Fruit fly (Drosophila melanogaster) whole organism, wandering third instar larva: ENCODE results near the gene Hira.

ENCODE experiments used
- Abd-B ChIP-seq: fragments of >200 bp; optimal IDR thresholded peaks from 2 replicates; lab custom pipeline; 2017; ENCODE audit warnings: missing biosample characterization, missing genetic modification characterization
- CG32264 ChIP-seq: fragments of 200-800 bp; sonication (Bioruptor generic); optimal IDR thresholded peaks from 2 replicates; lab custom pipeline; 2016; ENCODE audit warnings: missing biosample characterization, missing genetic modification characterization
- CG9705 ChIP-seq: fragments of 200-800 bp; sonication (Bioruptor generic); optimal IDR thresholded peaks from 2 replicates; lab custom pipeline; 2018; ENCODE audit warnings: missing biosample characterization, mild to moderate bottlenecking, missing genetic modification characterization
- CrebA ChIP-seq: fragments of 200-800 bp; sonication (Bioruptor generic); optimal IDR thresholded peaks from 2 replicates; lab custom pipeline; 2016; ENCODE audit warnings: missing biosample characterization, mild to moderate bottlenecking, missing genetic modification characterization, borderline replicate concordance
- Dfd ChIP-seq: fragments of >200 bp; optimal IDR thresholded peaks from 2 replicates; lab custom pipeline; 2017; ENCODE audit warnings: missing biosample characterization, missing genetic modification characterization
- Dif ChIP-seq: fragments of 200-275, 200-300 bp; sonication (Bioruptor generic); optimal IDR thresholded peaks from 2 replicates; lab custom pipeline; 2018; ENCODE audit warnings: missing biosample characterization, missing genetic modification characterization; ENCODE audit not compliant: partially characterized antibody
- GATAd ChIP-seq: sonication (Bioruptor generic); optimal IDR thresholded peaks from 2 replicates; lab custom pipeline; 2016; ENCODE audit warnings: missing biosample characterization, missing genetic modification characterization
- HLH106 ChIP-seq: fragments of 200-800 bp; optimal IDR thresholded peaks from 3 replicates; lab custom pipeline; 2019; ENCODE audit warnings: missing biosample characterization, mild to moderate bottlenecking, missing genetic modification characterization, moderate library complexity
- Hnf4 ChIP-seq: fragments of 200-800 bp; sonication (Bioruptor generic); optimal IDR thresholded peaks from 2 replicates; lab custom pipeline; 2016; ENCODE audit warnings: missing biosample characterization, mild to moderate bottlenecking, missing genetic modification characterization
- Hr83 ChIP-seq: fragments of 200-300 bp; sonication (Bioruptor generic); optimal IDR thresholded peaks from 2 replicates; lab custom pipeline; 2016; ENCODE audit warnings: missing biosample characterization, mild to moderate bottlenecking, missing genetic modification characterization, moderate library complexity; ENCODE audit not compliant: poor library complexity, severe bottlenecking
- Jra ChIP-seq: sonication (Bioruptor generic); optimal IDR thresholded peaks from 2 replicates; lab custom pipeline; 2016; ENCODE audit warnings: missing biosample characterization, missing genetic modification characterization
- Myc ChIP-seq: fragments of >200 bp; optimal IDR thresholded peaks from 2 replicates; lab custom pipeline; 2017
- N ChIP-seq: fragments of >200 bp; optimal IDR thresholded peaks from 2 replicates; lab custom pipeline; 2018; ENCODE audit warnings: missing biosample characterization, missing external identifiers, missing genetic modification characterization
- OdsH ChIP-seq: fragments of 200-800 bp; sonication (Bioruptor generic); optimal IDR thresholded peaks from 2 replicates; lab custom pipeline; 2016; ENCODE audit warnings: missing biosample characterization, mild to moderate bottlenecking, missing genetic modification characterization
- Rel ChIP-seq, 2 experiments: fragments of 200-800 bp; sonication (Bioruptor generic) in 1 of 2; optimal IDR thresholded peaks; 2 replicates in 1 of 2; 3 replicates in 1 of 2; lab custom pipeline; 2016 to 2019; ENCODE audit warnings: mild to moderate bottlenecking in 2 of 2, missing biosample characterization in 2 of 2, missing genetic modification characterization in 2 of 2, moderate library complexity in 1 of 2
- Sp1 ChIP-seq: fragments of 200-800 bp; sonication (Bioruptor generic); optimal IDR thresholded peaks from 3 replicates; lab custom pipeline; 2019; ENCODE audit warnings: missing biosample characterization, mild to moderate bottlenecking, missing genetic modification characterization, moderate library complexity
- br ChIP-seq: fragments of 200-800 bp; sonication (Bioruptor generic); optimal IDR thresholded peaks from 2 replicates; lab custom pipeline; 2016; ENCODE audit warnings: missing biosample characterization, missing genetic modification characterization
- brk ChIP-seq: fragments of 200-800 bp; sonication (Bioruptor generic); optimal IDR thresholded peaks from 2 replicates; lab custom pipeline; 2016; ENCODE audit warnings: missing biosample characterization, mild to moderate bottlenecking, missing genetic modification characterization
- dl ChIP-seq, 2 experiments: fragments of 175-275, 200-275 bp in 1 of 2; fragments of 200-275 bp in 1 of 2; sonication (Bioruptor generic); optimal IDR thresholded peaks; lab custom pipeline; 2018; ENCODE audit warnings: mild to moderate bottlenecking in 2 of 2, missing biosample characterization in 2 of 2, missing genetic modification characterization in 2 of 2, moderate library complexity in 2 of 2; ENCODE audit not compliant: partially characterized antibody in 2 of 2, insufficient read depth in 1 of 2
- dmrt93B ChIP-seq: fragments of 200-800 bp; sonication (Bioruptor generic); optimal IDR thresholded peaks from 2 replicates; lab custom pipeline; 2018; ENCODE audit warnings: missing biosample characterization, mild to moderate bottlenecking, missing genetic modification characterization
- dsf ChIP-seq: sonication (Bioruptor generic); optimal IDR thresholded peaks from 2 replicates; lab custom pipeline; 2016; ENCODE audit warnings: missing biosample characterization, missing genetic modification characterization, borderline replicate concordance
- ey ChIP-seq: fragments of 200-800 bp; sonication (Bioruptor generic); optimal IDR thresholded peaks from 2 replicates; lab custom pipeline; 2016; ENCODE audit warnings: missing biosample characterization, missing genetic modification characterization
- foxo ChIP-seq, 2 experiments: fragments of 200-800 bp; sonication (Bioruptor generic); optimal IDR thresholded peaks; 2 replicates in 1 of 2; 3 replicates in 1 of 2; lab custom pipeline; 2016 to 2017; ENCODE audit warnings: missing biosample characterization in 2 of 2, missing genetic modification characterization in 2 of 2
- fru ChIP-seq: fragments of 200-800 bp; sonication (Bioruptor generic); optimal IDR thresholded peaks from 3 replicates; lab custom pipeline; 2016; ENCODE audit warnings: missing biosample characterization, mild to moderate bottlenecking, missing genetic modification characterization
- h ChIP-seq: fragments of 200-800 bp; sonication (Bioruptor generic); optimal IDR thresholded peaks from 3 replicates; lab custom pipeline; 2016; ENCODE audit warnings: missing biosample characterization, mild to moderate bottlenecking, missing genetic modification characterization
- lola ChIP-seq: fragments of >200 bp; optimal IDR thresholded peaks from 2 replicates; lab custom pipeline; 2017; ENCODE audit warnings: missing biosample characterization, missing genetic modification characterization
- pan ChIP-seq: fragments of >200 bp; optimal IDR thresholded peaks from 2 replicates; lab custom pipeline; 2017
- psq ChIP-seq: fragments of 200-800 bp; sonication (Bioruptor generic); optimal IDR thresholded peaks from 3 replicates; lab custom pipeline; 2017; ENCODE audit warnings: missing biosample characterization, mild to moderate bottlenecking, missing genetic modification characterization, moderate library complexity
- rgr ChIP-seq: fragments of 200-800 bp; sonication (Bioruptor generic); optimal IDR thresholded peaks from 3 replicates; lab custom pipeline; 2016; ENCODE audit warnings: missing biosample characterization, mild to moderate bottlenecking, missing genetic modification characterization
- sv ChIP-seq: fragments of 200-800 bp; sonication (Bioruptor generic); optimal IDR thresholded peaks from 3 replicates; lab custom pipeline; 2016; ENCODE audit warnings: missing biosample characterization, missing genetic modification characterization
- tai ChIP-seq: sonication (Bioruptor generic); optimal IDR thresholded peaks from 2 replicates; lab custom pipeline; 2016; ENCODE audit warnings: missing biosample characterization, missing genetic modification characterization
- usp ChIP-seq: fragments of >200 bp; optimal IDR thresholded peaks from 2 replicates; lab custom pipeline; 2017; ENCODE audit warnings: missing biosample characterization, missing genetic modification characterization
- woc ChIP-seq: sonication (Bioruptor generic); optimal IDR thresholded peaks from 2 replicates; lab custom pipeline; 2016; ENCODE audit warnings: missing biosample characterization, mild to moderate bottlenecking, missing genetic modification characterization

Gene Hira

dm6 chrX:7707350-7708241 lies 14.3 kb upstream of the Hira start:
- TF ChIP-seq lola (no peak), CG32264 (GFP tag; lab: Kevin White, UChicago) (no peak), Rel (GFP tag; optimal IDR thresholded peaks at IDR 0.05; lab: Kevin White, UChicago) (no peak), Rel (tag; optimal IDR thresholded peaks at IDR 0.05; lab: Kevin White, UChicago) (no peak), Dif (GFP tag; lab: Kevin White, UChicago) (no peak), pan (lab: Kevin White, UChicago) (peak; percentile 44), Myc (no peak)

DNA sequence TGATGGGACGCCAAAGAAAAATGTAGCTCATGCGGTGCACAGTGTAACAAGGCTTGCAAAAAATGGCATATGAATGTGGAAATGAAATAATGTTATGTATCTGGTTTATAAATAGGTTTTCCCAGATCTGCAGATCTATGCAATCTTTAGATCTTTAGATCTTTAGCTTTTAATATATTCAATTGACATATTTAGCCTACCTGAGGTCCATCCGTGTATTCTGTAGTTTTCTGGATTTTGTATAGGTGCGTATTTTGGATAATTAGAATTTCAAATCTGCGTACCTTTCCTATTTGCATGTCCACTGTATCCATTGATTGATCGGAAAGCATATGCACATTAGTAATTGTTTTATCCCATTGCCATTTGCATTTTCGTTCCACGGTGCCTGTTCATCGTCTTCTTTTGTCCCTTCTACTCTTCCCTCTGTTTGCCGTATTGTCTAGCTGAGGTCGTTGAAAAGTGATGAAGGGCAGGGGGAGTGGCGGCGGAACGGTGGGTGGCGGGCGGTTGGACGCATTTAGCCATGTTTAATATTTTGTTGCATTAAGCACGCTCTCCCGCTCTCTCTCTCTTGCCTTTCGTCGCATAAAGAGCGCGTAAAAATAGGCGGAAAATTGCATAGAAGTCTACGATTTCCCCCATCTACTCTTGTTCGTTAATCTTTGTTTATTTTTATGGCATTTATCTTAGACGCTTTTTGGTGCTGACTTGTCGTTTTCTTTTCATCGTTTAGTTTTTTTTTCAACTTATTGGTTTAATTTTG lies 12.8 kb upstream of the Hira start, which contains the start of gene CHES-1-like:
TSS of gene CHES-1-like (minus strand) at position 444 of the 766 bp plus-strand sequence.
- peak; percentile 91 for TF ChIP-seq fru
- peak; percentile 53 for TF ChIP-seq Rel (GFP tag; optimal IDR thresholded peaks at IDR 0.05; lab: Kevin White, UChicago)
- TF ChIP-seq Rel (tag; optimal IDR thresholded peaks at IDR 0.05; lab: Kevin White, UChicago) = peak; percentile 10
- TF ChIP-seq psq (GFP tag; lab: Kevin White, UChicago) = peak; percentile 88
- TF ChIP-seq dsf = no peak
- TF ChIP-seq Abd-B = no peak
- TF ChIP-seq sv (GFP tag; lab: Kevin White, UChicago) = peak; percentile 94
- peak; percentile 54 for TF ChIP-seq CG9705 (GFP tag; lab: Kevin White, UChicago)
- TF ChIP-seq ey = peak; percentile 85
- peak; percentile 77 for TF ChIP-seq Sp1 (GFP tag; lab: Kevin White, UChicago)
- peak; percentile 86 for TF ChIP-seq br (GFP tag; lab: Kevin White, UChicago)
- TF ChIP-seq OdsH (GFP tag; lab: Kevin White, UChicago) = peak; percentile 75
- TF ChIP-seq rgr (GFP tag; lab: Kevin White, UChicago) = peak; percentile 78
- no peak for TF ChIP-seq N (GFP tag; lab: Kevin White, UChicago)
- TF ChIP-seq HLH106 = peak; percentile 73
- TF ChIP-seq usp (GFP tag; lab: Kevin White, UChicago) = no peak
- TF ChIP-seq foxo (GFP tag; optimal IDR thresholded peaks at IDR 0.05; lab: Kevin White, UChicago) = peak; percentile 19 to 85
- peak; percentile 58 for TF ChIP-seq Hnf4 (GFP tag; lab: Kevin White, UChicago)
- peak; percentile 67 for TF ChIP-seq woc (GFP tag; lab: Kevin White, UChicago)
- peak; percentile 19 for TF ChIP-seq CG32264 (GFP tag; lab: Kevin White, UChicago)
- TF ChIP-seq pan (lab: Kevin White, UChicago) = no peak
- TF ChIP-seq lola = no peak
- TF ChIP-seq dmrt93B (GFP tag; lab: Kevin White, UChicago) = peak; percentile 74
- peak; percentile 36 for TF ChIP-seq Dif (GFP tag; lab: Kevin White, UChicago)
- TF ChIP-seq Jra (GFP tag; lab: Kevin White, UChicago) = peak; percentile 56
- TF ChIP-seq tai (GFP tag; lab: Kevin White, UChicago) = peak; percentile 49
- peak; percentile 82 for TF ChIP-seq h

- TF ChIP-seq OdsH (GFP tag; lab: Kevin White, UChicago) (no peak), Sp1 (GFP tag; lab: Kevin White, UChicago) (no peak), GATAd (GFP tag; lab: Kevin White, UChicago) (no peak), CrebA (no peak), HLH106 (no peak), N (GFP tag; lab: Kevin White, UChicago) (no peak), Dfd (GFP tag; lab: Kevin White, UChicago) (no peak), psq (GFP tag; lab: Kevin White, UChicago) (peak; percentile 50), dmrt93B (GFP tag; lab: Kevin White, UChicago) (no peak), Hr83 (GFP tag; lab: Kevin White, UChicago) (no peak), Rel (GFP tag; optimal IDR thresholded peaks at IDR 0.05; lab: Kevin White, UChicago) (no peak), Rel (tag; optimal IDR thresholded peaks at IDR 0.05; lab: Kevin White, UChicago) (no peak), Dif (GFP tag; lab: Kevin White, UChicago) (peak; percentile 64), rgr (GFP tag; lab: Kevin White, UChicago) (no peak), fru (no peak), dl (GFP tag; optimal IDR thresholded peaks at IDR 0.05; lab: Kevin White, UChicago; ENCODE audit: insufficient read depth in 1 of 2, partially characterized antibody in 2 of 2) (peak; percentile 44 to 64), brk (GFP tag; lab: Kevin White, UChicago) (no peak)
Measured at dm6 chrX:7709708-7710438, 12.0 kb upstream of the Hira start.
